Fruit fly (Drosophila melanogaster) whole organism, embryonic: Measurements from ENCODE around the gene Hap40.

Experiments used
- B-H1 ChIP-seq: fragments of 200-800 bp; sonication (Bioruptor generic); IDR thresholded peaks from 3 replicates; pipeline ENCODE4 v1.3.6; 2022; ENCODE audit warnings: missing biosample characterization, missing genetic modification characterization
- CG10462 ChIP-seq: fragments of 200-800 bp; sonication (Bioruptor generic); optimal IDR thresholded peaks from 2 replicates; lab custom pipeline; 2016; ENCODE audit warnings: missing biosample characterization, missing genetic modification characterization
- CG13287 ChIP-seq: fragments of 200-800 bp; sonication (Bioruptor generic); IDR thresholded peaks from 2 replicates; pipeline ENCODE4 v1.3.6; 2022; ENCODE audit warnings: missing biosample characterization, missing genetic modification characterization; ENCODE audit not compliant: partially characterized antibody
- CG13624 ChIP-seq: fragments of 200-800 bp; sonication (Bioruptor generic); optimal IDR thresholded peaks from 2 replicates; lab custom pipeline; 2016; ENCODE audit warnings: missing biosample characterization, missing genetic modification characterization
- CG14050 ChIP-seq: fragments of 200-800 bp; sonication (Bioruptor generic); IDR thresholded peaks from 3 replicates; pipeline ENCODE4 v1.3.6; 2022; ENCODE audit warnings: missing biosample characterization, missing genetic modification characterization
- CG15269 ChIP-seq: fragments of 200-800 bp; sonication (Bioruptor generic); optimal IDR thresholded peaks from 2 replicates; lab custom pipeline; 2018; ENCODE audit warnings: missing biosample characterization, mild to moderate bottlenecking, missing genetic modification characterization, moderate library complexity
- CG1529 ChIP-seq: fragments of 200-800 bp; sonication (Bioruptor generic); optimal IDR thresholded peaks from 3 replicates; lab custom pipeline; 2018; ENCODE audit warnings: missing biosample characterization, missing genetic modification characterization
- CG15601 ChIP-seq: fragments of 200-800 bp; sonication (Bioruptor generic); optimal IDR thresholded peaks from 3 replicates; lab custom pipeline; 2019; ENCODE audit warnings: missing biosample characterization, mild to moderate bottlenecking, missing genetic modification characterization, moderate library complexity
- CG1647 ChIP-seq: fragments of 200-800 bp; sonication (Bioruptor generic); optimal IDR thresholded peaks from 3 replicates; lab custom pipeline; 2016; ENCODE audit warnings: missing biosample characterization, missing genetic modification characterization
- CG16815 ChIP-seq: fragments of 200-800 bp; sonication (Bioruptor generic); optimal IDR thresholded peaks from 3 replicates; lab custom pipeline; 2017; ENCODE audit warnings: missing biosample characterization, mild to moderate bottlenecking, missing genetic modification characterization
- CG17359 ChIP-seq: fragments of 200-800 bp; sonication (Bioruptor generic); optimal IDR thresholded peaks from 3 replicates; lab custom pipeline; 2018; ENCODE audit warnings: missing biosample characterization, mild to moderate bottlenecking, missing genetic modification characterization, moderate library complexity
- CG17912 ChIP-seq: fragments of 200-800 bp; sonication (Bioruptor generic); optimal IDR thresholded peaks from 2 replicates; lab custom pipeline; 2018; ENCODE audit warnings: missing biosample characterization, mild to moderate bottlenecking, missing genetic modification characterization
- CG32532 ChIP-seq: fragments of 200-800 bp; sonication (Bioruptor generic); IDR thresholded peaks from 2 replicates; pipeline ENCODE4 v1.3.6; 2022; ENCODE audit warnings: missing biosample characterization, missing genetic modification characterization
- CG6683 ChIP-seq: fragments of 200-800 bp; sonication (Bioruptor generic); optimal IDR thresholded peaks from 2 replicates; lab custom pipeline; 2017; ENCODE audit warnings: missing biosample characterization, mild to moderate bottlenecking, missing genetic modification characterization, missing genetic modification reagents
- CG7987 ChIP-seq: fragments of 200-800 bp; sonication (Bioruptor generic); optimal IDR thresholded peaks from 2 replicates; lab custom pipeline; 2018; ENCODE audit warnings: missing biosample characterization, mild to moderate bottlenecking, missing genetic modification characterization, moderate library complexity
- CG9215 ChIP-seq: fragments of 200-800 bp; sonication (Bioruptor generic); IDR thresholded peaks from 2 replicates; pipeline ENCODE4 v1.3.6; 2022; ENCODE audit warnings: missing biosample characterization, missing genetic modification characterization
- CTCF ChIP-seq: fragments of 200-800 bp; sonication (Bioruptor generic); optimal IDR thresholded peaks from 2 replicates; lab custom pipeline; 2017; ENCODE audit warnings: missing biosample characterization, mild to moderate bottlenecking, missing genetic modification characterization, moderate library complexity
- D ChIP-seq, 2 experiments: fragments of 200-800 bp in 1 of 2; fragments of >200 bp in 1 of 2; sonication (Bioruptor generic) in 1 of 2; optimal IDR thresholded peaks; 2 replicates in 1 of 2; 3 replicates in 1 of 2; lab custom pipeline; 2017; ENCODE audit warnings: mild to moderate bottlenecking in 1 of 2, missing biosample characterization in 1 of 2, missing genetic modification characterization in 1 of 2, missing genetic modification reagents in 1 of 2
- Deaf1 ChIP-seq: fragments of 200-800 bp; optimal IDR thresholded peaks from 3 replicates; lab custom pipeline; 2019; ENCODE audit warnings: missing biosample characterization, mild to moderate bottlenecking, missing genetic modification characterization, moderate library complexity
- Dip2 ChIP-seq: fragments of 200-800 bp; sonication (Bioruptor generic); IDR thresholded peaks from 2 replicates; pipeline ENCODE4 v1.3.6; 2022; ENCODE audit warnings: missing biosample characterization, missing genetic modification characterization
- H15 ChIP-seq: fragments of 200-800 bp; sonication (Bioruptor generic); IDR thresholded peaks from 3 replicates; pipeline ENCODE4 v1.3.6; 2022; ENCODE audit warnings: missing biosample characterization, missing genetic modification characterization
- H2.0 ChIP-seq: fragments of 200-800 bp; sonication (Bioruptor generic); IDR thresholded peaks from 2 replicates; pipeline ENCODE4 v1.3.6; 2022; ENCODE audit warnings: missing biosample characterization, missing genetic modification characterization
- HLH3B ChIP-seq: fragments of 200-800 bp; sonication (Bioruptor generic); IDR thresholded peaks from 2 replicates; pipeline ENCODE4 v1.3.6; 2022; ENCODE audit warnings: missing biosample characterization, missing genetic modification characterization
- HmgZ ChIP-seq: fragments of 200-800 bp; sonication (Bioruptor generic); optimal IDR thresholded peaks from 2 replicates; lab custom pipeline; 2018; ENCODE audit warnings: missing biosample characterization, mild to moderate bottlenecking, missing genetic modification characterization
- Hr39 ChIP-seq: fragments of >200 bp; optimal IDR thresholded peaks from 2 replicates; lab custom pipeline; 2017
- Mad ChIP-seq: fragments of 200-800 bp; sonication (Bioruptor generic); optimal IDR thresholded peaks from 2 replicates; lab custom pipeline; 2016; ENCODE audit warnings: missing biosample characterization, missing genetic modification characterization
- Mrtf ChIP-seq: fragments of 200-800 bp; sonication (Bioruptor generic); IDR thresholded peaks from 3 replicates; pipeline ENCODE4 v1.3.6; 2022; ENCODE audit warnings: missing biosample characterization, missing genetic modification characterization
- Optix ChIP-seq: fragments of 200-800 bp; sonication (Bioruptor generic); IDR thresholded peaks from 3 replicates; pipeline ENCODE4 v1.3.6; 2022; ENCODE audit warnings: missing biosample characterization, missing genetic modification characterization
- Ravus ChIP-seq: fragments of 200-800 bp; sonication (Bioruptor generic); IDR thresholded peaks from 2 replicates; pipeline ENCODE4 v1.3.6; 2022; ENCODE audit warnings: missing biosample characterization, missing genetic modification characterization
- Rfx ChIP-seq: fragments of 200-800 bp; sonication (Bioruptor generic); IDR thresholded peaks from 2 replicates; pipeline ENCODE4 v1.3.6; 2022; ENCODE audit warnings: missing biosample characterization, missing genetic modification characterization
- Rx ChIP-seq: fragments of 200-800 bp; sonication (Bioruptor generic); IDR thresholded peaks from 2 replicates; pipeline ENCODE4 v1.3.6; 2022; ENCODE audit warnings: missing biosample characterization, missing genetic modification characterization
- Side ChIP-seq: fragments of 200-800 bp; sonication (Bioruptor generic); optimal IDR thresholded peaks from 2 replicates; lab custom pipeline; 2016; ENCODE audit warnings: missing biosample characterization, missing genetic modification characterization
- az2 ChIP-seq: fragments of 200-800 bp; sonication (Bioruptor generic); optimal IDR thresholded peaks from 3 replicates; lab custom pipeline; 2016; ENCODE audit warnings: missing biosample characterization, missing genetic modification characterization
- cato ChIP-seq: fragments of 200-800 bp; sonication (Bioruptor generic); optimal IDR thresholded peaks from 2 replicates; lab custom pipeline; 2016; ENCODE audit warnings: missing biosample characterization, missing genetic modification characterization, borderline replicate concordance
- caup ChIP-seq: fragments of 200-800 bp; sonication (Bioruptor generic); optimal IDR thresholded peaks from 3 replicates; lab custom pipeline; 2017; ENCODE audit warnings: missing biosample characterization, mild to moderate bottlenecking, missing genetic modification characterization, moderate library complexity; ENCODE audit not compliant: severe bottlenecking
- crp ChIP-seq, 2 experiments: fragments of 200-800 bp; sonication (Bioruptor generic); optimal IDR thresholded peaks; 2 replicates in 1 of 2; 3 replicates in 1 of 2; lab custom pipeline; 2017; ENCODE audit warnings: missing biosample characterization in 2 of 2, missing genetic modification characterization in 2 of 2, mild to moderate bottlenecking in 1 of 2, moderate library complexity in 1 of 2
- dm ChIP-seq: fragments of 200-800 bp; sonication (Bioruptor generic); optimal IDR thresholded peaks from 3 replicates; lab custom pipeline; 2016; ENCODE audit warnings: missing biosample characterization, missing genetic modification characterization
- gem ChIP-seq: fragments of 200-800 bp; sonication (Bioruptor generic); optimal IDR thresholded peaks from 2 replicates; lab custom pipeline; 2019; ENCODE audit warnings: missing biosample characterization, mild to moderate bottlenecking, missing genetic modification characterization, moderate library complexity
- oc ChIP-seq: fragments of 200-800 bp; sonication (Bioruptor generic); optimal IDR thresholded peaks from 2 replicates; lab custom pipeline; 2018; ENCODE audit warnings: missing biosample characterization, mild to moderate bottlenecking, missing genetic modification characterization, moderate library complexity
- onecut ChIP-seq: fragments of 200-800 bp; sonication (Bioruptor generic); IDR thresholded peaks from 2 replicates; pipeline ENCODE4 v1.3.6; 2022; ENCODE audit warnings: missing biosample characterization, missing genetic modification characterization
- org-1 ChIP-seq: fragments of 200-800 bp; sonication (Bioruptor generic); optimal IDR thresholded peaks from 2 replicates; lab custom pipeline; 2017; ENCODE audit warnings: missing biosample characterization, missing genetic modification characterization
- prd ChIP-seq, 3 experiments: fragments of >200 bp in 2 of 3; fragments of 200-800 bp in 1 of 3; sonication (Bioruptor generic) in 1 of 3; optimal IDR thresholded peaks in 2 of 3; IDR thresholded peaks in 1 of 3; 2 replicates in 2 of 3; 3 replicates in 1 of 3; pipeline versions ENCODE4 v1.3.6 to Lab custom; 2017 to 2022; ENCODE audit warnings: missing biosample characterization in 1 of 3, missing genetic modification characterization in 1 of 3
- schlank ChIP-seq: fragments of 200-800 bp; sonication (Bioruptor generic); optimal IDR thresholded peaks from 2 replicates; lab custom pipeline; 2018; ENCODE audit warnings: missing biosample characterization, mild to moderate bottlenecking, missing genetic modification characterization
- ssp ChIP-seq: fragments of 200-800 bp; sonication (Bioruptor generic); IDR thresholded peaks from 2 replicates; pipeline ENCODE4 v1.3.6; 2022; ENCODE audit warnings: missing biosample characterization, missing genetic modification characterization
- tap ChIP-seq: fragments of 200-800 bp; optimal IDR thresholded peaks from 3 replicates; lab custom pipeline; 2019; ENCODE audit warnings: missing biosample characterization, mild to moderate bottlenecking, missing genetic modification characterization, moderate library complexity
- tio ChIP-seq: fragments of 200-800 bp; sonication (Bioruptor generic); optimal IDR thresholded peaks from 2 replicates; lab custom pipeline; 2017; ENCODE audit warnings: missing biosample characterization, missing genetic modification characterization, inconsistent platforms
- twi ChIP-seq: fragments of 200-800 bp; optimal IDR thresholded peaks from 2 replicates; lab custom pipeline; 2019; ENCODE audit warnings: missing biosample characterization, mild to moderate bottlenecking, missing genetic modification characterization, moderate library complexity
- unpg ChIP-seq: fragments of 200-800 bp; sonication (Bioruptor generic); optimal IDR thresholded peaks from 3 replicates; lab custom pipeline; 2018; ENCODE audit warnings: missing biosample characterization, mild to moderate bottlenecking, missing genetic modification characterization, moderate library complexity
- usp ChIP-seq: fragments of >200 bp; optimal IDR thresholded peaks from 2 replicates; lab custom pipeline; 2017; ENCODE audit warnings: missing biosample characterization, missing genetic modification characterization
- z ChIP-seq: fragments of 200-800 bp; sonication (Bioruptor generic); IDR thresholded peaks from 3 replicates; pipeline ENCODE4 v1.3.6; 2022; ENCODE audit warnings: missing biosample characterization, missing genetic modification characterization

Gene Hap40

dm6 chrX:15697581-15698208, 6.2 kb upstream of the Hap40 start (continued):
- peak; percentile 94 for TF ChIP-seq unpg (GFP tag; lab: Kevin White, UChicago)
- peak; percentile 96 for TF ChIP-seq CG15601 (tag; lab: Kevin White, UChicago)
- peak; percentile 89 for TF ChIP-seq CG9215 (GFP tag; lab: Robert Waterston, UW)
- peak; percentile 81 for TF ChIP-seq Ravus (GFP tag; lab: Robert Waterston, UW)
- peak; percentile 62 for TF ChIP-seq Mad (GFP tag; lab: Kevin White, UChicago)
- peak; percentile 51 for TF ChIP-seq Side (GFP tag; lab: Kevin White, UChicago)
- peak; percentile 84 for TF ChIP-seq CG6683 (GFP tag; lab: Kevin White, UChicago)
- TF ChIP-seq ssp (GFP tag; lab: Robert Waterston, UW), result peak; percentile 84
- peak; percentile 84 for TF ChIP-seq org-1
- peak; percentile 86 for TF ChIP-seq Rx
- TF ChIP-seq CG1529 (GFP tag; lab: Kevin White, UChicago), result peak; percentile 72
- TF ChIP-seq cato (GFP tag; lab: Kevin White, UChicago), result peak; percentile 78
- TF ChIP-seq Optix (GFP tag; lab: Robert Waterston, UW), result peak; percentile 87
- TF ChIP-seq crp (GFP tag; optimal IDR thresholded peaks at IDR 0.05; lab: Kevin White, UChicago), result no peak
- TF ChIP-seq caup (GFP tag; lab: Kevin White, UChicago), result peak; percentile 94
- peak; percentile 97 for TF ChIP-seq CG32532 (GFP tag; lab: Robert Waterston, UW)
- TF ChIP-seq CG15269, result peak; percentile 93
- TF ChIP-seq onecut (GFP tag; lab: Robert Waterston, UW), result peak; percentile 76
- TF ChIP-seq tio (GFP tag; lab: Kevin White, UChicago), result peak; percentile 76
- peak; percentile 59 for TF ChIP-seq CG13287 (GFP tag; lab: Robert Waterston, UW)
- peak; percentile 68 for TF ChIP-seq CG10462
- peak; percentile 88 for TF ChIP-seq az2 (GFP tag; lab: Kevin White, UChicago)
- peak; percentile 94 for TF ChIP-seq CG17359 (tag; lab: Kevin White, UChicago)
- peak; percentile 94 for TF ChIP-seq HLH3B (GFP tag; lab: Robert Waterston, UW)
- peak; percentile 83 for TF ChIP-seq CG16815 (GFP tag; lab: Kevin White, UChicago)
- TF ChIP-seq HmgZ (tag; lab: Kevin White, UChicago), result peak; percentile 94
- 0 out of 3 replicates have a peak, but pooled peaks have one; percentile 19 for TF ChIP-seq z (GFP tag; lab: Robert Waterston, UW)
- TF ChIP-seq oc (tag; lab: Kevin White, UChicago), result peak; percentile 70
- TF ChIP-seq H2.0 (GFP tag; lab: Robert Waterston, UW), result peak; percentile 93
- peak; percentile 87 for TF ChIP-seq CG14050 (GFP tag; lab: Robert Waterston, UW)
- TF ChIP-seq gem (tag; lab: Kevin White, UChicago), result peak; percentile 96
- TF ChIP-seq B-H1, result peak; percentile 91
- peak; percentile 62 for TF ChIP-seq Dip2 (GFP tag; lab: Robert Waterston, UW)
- TF ChIP-seq CG17912, result peak; percentile 37
- peak; percentile 83 for TF ChIP-seq CG7987 (GFP tag; lab: Kevin White, UChicago)
- TF ChIP-seq D (optimal IDR thresholded peaks at IDR 0.05; lab: Kevin White, UChicago), result no peak
- peak; percentile 88 for TF ChIP-seq D (GFP tag; optimal IDR thresholded peaks at IDR 0.05; lab: Kevin White, UChicago)
- no peak for TF ChIP-seq dm (GFP tag; lab: Kevin White, UChicago)
- TF ChIP-seq CTCF (GFP tag; lab: Kevin White, UChicago), result peak; percentile 29
- TF ChIP-seq Mrtf (GFP tag; lab: Robert Waterston, UW), result peak; percentile 91
- peak; percentile 67 for TF ChIP-seq CG13624 (GFP tag; lab: Kevin White, UChicago)
- peak; percentile 80 for TF ChIP-seq schlank (tag; lab: Kevin White, UChicago)
- no peak for TF ChIP-seq prd (optimal IDR thresholded peaks at IDR 0.05; lab: Kevin White, UChicago)
- TF ChIP-seq prd (GFP tag; IDR thresholded peaks at IDR 0.05; lab: Robert Waterston, UW), result peak; percentile 97
- peak; percentile 68 for TF ChIP-seq CG1647 (GFP tag; lab: Kevin White, UChicago)
- no peak for TF ChIP-seq Hr39 (lab: Kevin White, UChicago)
- TF ChIP-seq Deaf1, result peak; percentile 76
- TF ChIP-seq Rfx, result peak; percentile 97
- TF ChIP-seq usp, result no peak
- TF ChIP-seq twi (tag; lab: Kevin White, UChicago), result peak; percentile 69
- TF ChIP-seq tap (tag; lab: Kevin White, UChicago), result peak; percentile 90
- peak; percentile 94 for TF ChIP-seq H15 (GFP tag; lab: Robert Waterston, UW)
